Fruit fly (Drosophila melanogaster) whole organism, prepupa: ENCODE data around the gene CG8668.

Experiments used
- CG10669 ChIP-seq: fragments of 200-800 bp; sonication (Bioruptor generic); optimal IDR thresholded peaks from 3 replicates; lab custom pipeline; 2018; ENCODE audit warnings: missing biosample characterization, mild to moderate bottlenecking, missing genetic modification characterization, moderate library complexity
- CG11294 ChIP-seq: fragments of 200-800 bp; sonication (Bioruptor generic); IDR thresholded peaks from 2 replicates; pipeline ENCODE4 v1.3.6; 2022; ENCODE audit warnings: missing biosample characterization, missing genetic modification characterization
- CG11902 ChIP-seq: fragments of 200-800 bp; sonication (Bioruptor generic); optimal IDR thresholded peaks from 3 replicates; lab custom pipeline; 2016; ENCODE audit warnings: missing biosample characterization, missing genetic modification characterization
- CG15336 ChIP-seq: fragments of 200-800 bp; sonication (Bioruptor generic); IDR thresholded peaks from 2 replicates; pipeline ENCODE4 v1.3.6; 2022; ENCODE audit warnings: missing biosample characterization, missing genetic modification characterization
- CG1621 ChIP-seq: fragments of 200-800 bp; sonication (Bioruptor generic); optimal IDR thresholded peaks from 3 replicates; lab custom pipeline; 2018; ENCODE audit warnings: missing biosample characterization, mild to moderate bottlenecking, missing genetic modification characterization
- CG16779 ChIP-seq: fragments of 200-800 bp; sonication (Bioruptor generic); optimal IDR thresholded peaks from 3 replicates; lab custom pipeline; 2017; ENCODE audit warnings: missing biosample characterization, mild to moderate bottlenecking, missing genetic modification characterization
- CG3032 ChIP-seq: fragments of 200-800 bp; optimal IDR thresholded peaks from 2 replicates; lab custom pipeline; 2019; ENCODE audit warnings: missing biosample characterization, mild to moderate bottlenecking, missing genetic modification characterization, moderate library complexity
- CG31627 ChIP-seq: fragments of 200-800 bp; sonication (Bioruptor generic); optimal IDR thresholded peaks from 3 replicates; lab custom pipeline; 2016; ENCODE audit warnings: missing biosample characterization, missing genetic modification characterization
- CG32006 ChIP-seq: fragments of 200-800 bp; sonication (Bioruptor generic); optimal IDR thresholded peaks from 3 replicates; lab custom pipeline; 2017; ENCODE audit warnings: missing biosample characterization, mild to moderate bottlenecking, missing genetic modification characterization
- CG34406 ChIP-seq: fragments of 200-800 bp; sonication (Bioruptor generic); optimal IDR thresholded peaks from 3 replicates; lab custom pipeline; 2016; ENCODE audit warnings: missing biosample characterization, missing genetic modification characterization
- CG3919 ChIP-seq: fragments of 200-800 bp; sonication (Bioruptor generic); optimal IDR thresholded peaks from 3 replicates; lab custom pipeline; 2016; ENCODE audit warnings: missing biosample characterization, missing genetic modification characterization
- CG4318 ChIP-seq: fragments of 200-800 bp; sonication (Bioruptor generic); optimal IDR thresholded peaks from 3 replicates; lab custom pipeline; 2017; ENCODE audit warnings: missing biosample characterization, mild to moderate bottlenecking, missing genetic modification characterization
- CG6163 ChIP-seq: fragments of 200-800 bp; sonication (Bioruptor generic); IDR thresholded peaks from 3 replicates; pipeline ENCODE4 v1.3.6; 2022; ENCODE audit warnings: missing biosample characterization, missing genetic modification characterization
- CG6792 ChIP-seq: fragments of 200-800 bp; sonication (Bioruptor generic); optimal IDR thresholded peaks from 3 replicates; lab custom pipeline; 2016; ENCODE audit warnings: missing biosample characterization, missing genetic modification characterization
- CG6808 ChIP-seq: fragments of 200-800 bp; sonication (Bioruptor generic); optimal IDR thresholded peaks from 3 replicates; lab custom pipeline; 2017; ENCODE audit warnings: missing biosample characterization, missing genetic modification characterization, mild to moderate bottlenecking, moderate library complexity, missing genetic modification reagents
- CG6854 ChIP-seq: fragments of 200-800 bp; sonication (Bioruptor generic); optimal IDR thresholded peaks from 2 replicates; lab custom pipeline; 2017; ENCODE audit warnings: missing biosample characterization, mild to moderate bottlenecking, missing genetic modification characterization
- CG8119 ChIP-seq: fragments of 200-800 bp; sonication (Bioruptor generic); IDR thresholded peaks from 3 replicates; pipeline ENCODE4 v1.3.6; 2022; ENCODE audit warnings: missing biosample characterization, missing genetic modification characterization
- CG8319 ChIP-seq: fragments of 200-800 bp; sonication (Bioruptor generic); optimal IDR thresholded peaks from 3 replicates; lab custom pipeline; 2016; ENCODE audit warnings: missing biosample characterization, missing genetic modification characterization
- CG8632 ChIP-seq: fragments of 200-800 bp; sonication (Bioruptor generic); optimal IDR thresholded peaks from 3 replicates; lab custom pipeline; 2016; ENCODE audit warnings: missing biosample characterization, missing genetic modification characterization
- CG9139 ChIP-seq: fragments of 200-800 bp; sonication (Bioruptor generic); optimal IDR thresholded peaks from 3 replicates; lab custom pipeline; 2017; ENCODE audit warnings: missing biosample characterization, mild to moderate bottlenecking, missing genetic modification characterization
- Eip75B ChIP-seq: fragments of 200-800 bp; sonication (Bioruptor generic); optimal IDR thresholded peaks from 3 replicates; lab custom pipeline; 2016; ENCODE audit warnings: missing biosample characterization, missing genetic modification characterization
- Eip78C ChIP-seq: fragments of 200-800 bp; sonication (Bioruptor generic); peaks from one replicate; lab custom pipeline; 2016; ENCODE audit warnings: missing biosample characterization, missing genetic modification characterization
- Eip93F ChIP-seq: fragments of 200-800 bp; sonication (Bioruptor generic); optimal IDR thresholded peaks from 2 replicates; lab custom pipeline; 2016; ENCODE audit warnings: missing biosample characterization, mild to moderate bottlenecking, missing genetic modification characterization
- Ets21C ChIP-seq: fragments of 200-800 bp; sonication (Bioruptor generic); optimal IDR thresholded peaks from 3 replicates; lab custom pipeline; 2016; ENCODE audit warnings: missing biosample characterization, missing genetic modification characterization
- Ets96B ChIP-seq: fragments of 200-800 bp; optimal IDR thresholded peaks from 2 replicates; lab custom pipeline; 2019; ENCODE audit warnings: missing biosample characterization, mild to moderate bottlenecking, missing genetic modification characterization, moderate library complexity
- Gug ChIP-seq: fragments of 200-800 bp; sonication (Bioruptor generic); IDR thresholded peaks from 2 replicates; pipeline ENCODE4 v1.3.6; 2022; ENCODE audit warnings: missing biosample characterization, missing genetic modification characterization
- Hr39 ChIP-seq: fragments of 200-800 bp; sonication (Bioruptor generic); optimal IDR thresholded peaks from 2 replicates; lab custom pipeline; 2016; ENCODE audit warnings: missing biosample characterization, missing genetic modification characterization
- Hr4 ChIP-seq: fragments of 200-800 bp; sonication (Bioruptor generic); optimal IDR thresholded peaks from 3 replicates; lab custom pipeline; 2016; ENCODE audit warnings: missing biosample characterization, missing genetic modification characterization
- Met ChIP-seq: fragments of 200-800 bp; sonication (Bioruptor generic); optimal IDR thresholded peaks from 3 replicates; lab custom pipeline; 2016; ENCODE audit warnings: missing biosample characterization, missing genetic modification characterization
- OdsH ChIP-seq: fragments of 200-800 bp; sonication (Bioruptor generic); optimal IDR thresholded peaks from 3 replicates; lab custom pipeline; 2016; ENCODE audit warnings: missing biosample characterization, missing genetic modification characterization
- Smox ChIP-seq: fragments of 200-800 bp; sonication (Bioruptor generic); optimal IDR thresholded peaks from 3 replicates; lab custom pipeline; 2016; ENCODE audit warnings: missing biosample characterization, missing genetic modification characterization
- Sox102F ChIP-seq: fragments of 200-800 bp; sonication (Bioruptor generic); optimal IDR thresholded peaks from 2 replicates; lab custom pipeline; 2016; ENCODE audit warnings: missing biosample characterization, mild to moderate bottlenecking, missing genetic modification characterization
- Sox14 ChIP-seq: fragments of 200-800 bp; sonication (Bioruptor generic); optimal IDR thresholded peaks from 3 replicates; lab custom pipeline; 2016; ENCODE audit warnings: missing biosample characterization, missing genetic modification characterization
- Sox15 ChIP-seq: fragments of 200-800 bp; sonication (Bioruptor generic); optimal IDR thresholded peaks from 3 replicates; lab custom pipeline; 2016; ENCODE audit warnings: missing biosample characterization, missing genetic modification characterization
- achi ChIP-seq: fragments of 200-800 bp; sonication (Bioruptor generic); optimal IDR thresholded peaks from 3 replicates; lab custom pipeline; 2016; ENCODE audit warnings: missing biosample characterization, missing genetic modification characterization
- acj6 ChIP-seq: fragments of 200-800 bp; sonication (Bioruptor generic); optimal IDR thresholded peaks from 3 replicates; lab custom pipeline; 2016; ENCODE audit warnings: missing biosample characterization, missing genetic modification characterization
- cyc ChIP-seq: fragments of 200-800 bp; sonication (Bioruptor generic); optimal IDR thresholded peaks from 3 replicates; lab custom pipeline; 2016; ENCODE audit warnings: missing biosample characterization, missing genetic modification characterization
- dac ChIP-seq: fragments of 200-800 bp; sonication (Bioruptor generic); optimal IDR thresholded peaks from 2 replicates; lab custom pipeline; 2017; ENCODE audit warnings: missing biosample characterization, mild to moderate bottlenecking, missing genetic modification characterization
- dsx ChIP-seq: fragments of 200-800 bp; optimal IDR thresholded peaks from 3 replicates; lab custom pipeline; 2019; ENCODE audit warnings: missing biosample characterization, mild to moderate bottlenecking, missing genetic modification characterization, moderate library complexity; ENCODE audit not compliant: poor library complexity, severe bottlenecking
- eg ChIP-seq: fragments of 200-800 bp; sonication (Bioruptor generic); IDR thresholded peaks from 3 replicates; pipeline ENCODE4 v1.3.6; 2022; ENCODE audit warnings: missing biosample characterization, missing genetic modification characterization
- esn ChIP-seq: fragments of 200-800 bp; sonication (Bioruptor generic); optimal IDR thresholded peaks from 2 replicates; lab custom pipeline; 2016; ENCODE audit warnings: missing biosample characterization, mild to moderate bottlenecking, missing genetic modification characterization, moderate library complexity
- fd59A ChIP-seq: fragments of 200-800 bp; sonication (Bioruptor generic); optimal IDR thresholded peaks from 2 replicates; lab custom pipeline; 2017; ENCODE audit warnings: missing biosample characterization, mild to moderate bottlenecking, missing genetic modification characterization, missing genetic modification reagents
- fd85E ChIP-seq: fragments of 200-800 bp; sonication (Bioruptor generic); optimal IDR thresholded peaks from 3 replicates; lab custom pipeline; 2016; ENCODE audit warnings: missing biosample characterization, missing genetic modification characterization
- lz ChIP-seq: fragments of 200-800 bp; sonication (Bioruptor generic); optimal IDR thresholded peaks from 3 replicates; lab custom pipeline; 2016; ENCODE audit warnings: missing biosample characterization, missing genetic modification characterization
- net ChIP-seq: fragments of 200-800 bp; sonication (Bioruptor generic); optimal IDR thresholded peaks from 3 replicates; lab custom pipeline; 2016; ENCODE audit warnings: missing biosample characterization, missing genetic modification characterization
- pdm3 ChIP-seq: fragments of 200-800 bp; sonication (Bioruptor generic); optimal IDR thresholded peaks from 3 replicates; lab custom pipeline; 2016; ENCODE audit warnings: missing biosample characterization, missing genetic modification characterization
- spab ChIP-seq: fragments of 200-800 bp; sonication (Bioruptor generic); optimal IDR thresholded peaks from 2 replicates; lab custom pipeline; 2017; ENCODE audit warnings: missing biosample characterization, mild to moderate bottlenecking, missing genetic modification characterization, missing genetic modification reagents
- ss ChIP-seq, 2 experiments: fragments of 200-800 bp; sonication (Bioruptor generic); optimal IDR thresholded peaks; 2 replicates in 1 of 2; 3 replicates in 1 of 2; lab custom pipeline; 2017 to 2018; ENCODE audit warnings: mild to moderate bottlenecking in 2 of 2, missing biosample characterization in 2 of 2, missing genetic modification characterization in 2 of 2, moderate library complexity in 1 of 2
- svp ChIP-seq: fragments of 200-800 bp; sonication (Bioruptor generic); peaks from one replicate; lab custom pipeline; 2016; ENCODE audit warnings: missing biosample characterization, missing genetic modification characterization
- topi ChIP-seq: fragments of 200-800 bp; sonication (Bioruptor generic); optimal IDR thresholded peaks from 3 replicates; lab custom pipeline; 2016; ENCODE audit warnings: missing biosample characterization, missing genetic modification characterization
- vri ChIP-seq: fragments of 200-800 bp; sonication (Bioruptor generic); optimal IDR thresholded peaks from 3 replicates; lab custom pipeline; 2016; ENCODE audit warnings: missing biosample characterization, mild to moderate bottlenecking, missing genetic modification characterization

CG8668 gene

DNA sequence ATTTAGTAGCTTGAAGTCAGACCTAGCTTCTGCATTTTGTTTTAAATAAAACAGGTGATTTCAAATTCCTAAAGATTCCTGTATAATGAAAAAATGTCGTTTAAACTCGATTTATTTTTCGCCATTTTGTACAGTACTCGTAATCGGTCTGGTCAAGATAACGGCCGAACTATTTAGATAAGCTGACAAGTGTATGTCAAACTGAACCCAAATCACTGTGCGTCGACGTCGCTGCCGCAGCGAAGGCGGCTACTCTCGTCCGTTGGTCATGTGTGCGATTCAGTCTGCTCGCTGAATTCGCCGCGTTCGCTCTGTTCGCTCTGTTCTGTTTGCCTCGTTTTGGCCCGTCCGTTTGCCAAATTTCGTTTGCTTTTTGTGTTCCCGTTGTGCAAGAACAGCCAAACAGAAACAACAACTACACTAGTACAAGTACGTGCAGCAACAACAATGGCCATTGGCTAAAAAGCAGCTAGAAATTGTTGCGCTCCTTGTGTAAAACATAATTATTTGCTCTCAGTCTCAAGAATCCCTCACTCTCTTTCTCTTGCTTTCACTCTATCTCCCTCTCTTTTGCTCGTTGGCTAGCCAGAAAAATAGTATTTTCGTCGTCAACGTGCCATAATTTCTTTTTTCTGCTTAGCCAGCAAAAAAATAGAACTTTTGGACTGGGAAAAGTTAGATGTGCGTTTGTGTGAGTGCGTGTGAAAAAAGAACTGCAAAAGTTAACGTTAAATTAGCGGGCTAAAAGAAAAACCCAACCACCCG lies 38.6 kb upstream of the CG8668 start:
- no peak for TF ChIP-seq spab
- TF ChIP-seq OdsH (GFP tag; lab: Kevin White, UChicago), result peak; percentile 15
- TF ChIP-seq Eip93F (GFP tag; lab: Kevin White, UChicago), result no peak
- peak; percentile 55; the same call in 2 of the 3 replicates for TF ChIP-seq CG6163 (GFP tag; lab: Robert Waterston, UW)
- no peak; the same call in 2 of the 3 replicates for TF ChIP-seq CG8119
- peak; percentile 33; the same call in 1 of the 3 replicates for TF ChIP-seq eg (GFP tag; lab: Robert Waterston, UW)
- peak; percentile 29 for TF ChIP-seq CG31627 (GFP tag; lab: Kevin White, UChicago)
- no peak for TF ChIP-seq CG1621 (tag; lab: Kevin White, UChicago)
- peak; percentile 1 for TF ChIP-seq Sox14 (GFP tag; lab: Kevin White, UChicago)
- TF ChIP-seq CG8632, result peak; percentile 17
- TF ChIP-seq vri, result peak; percentile 49
- TF ChIP-seq CG34406 (GFP tag; lab: Kevin White, UChicago), result peak; percentile 29
- no peak for TF ChIP-seq CG9139 (GFP tag; lab: Kevin White, UChicago)
- no peak for TF ChIP-seq dsx
- TF ChIP-seq acj6, result peak; percentile 22
- peak; percentile 30 for TF ChIP-seq achi (GFP tag; lab: Kevin White, UChicago)
- peak; percentile 55 for TF ChIP-seq esn
- TF ChIP-seq CG16779 (tag; lab: Kevin White, UChicago), result no peak
- no peak for TF ChIP-seq CG8319
- peak; percentile 26 for TF ChIP-seq pdm3 (GFP tag; lab: Kevin White, UChicago)
- TF ChIP-seq CG6808, result no peak
- no peak for TF ChIP-seq CG3032 (tag; lab: Kevin White, UChicago)
- peak; percentile 14 for TF ChIP-seq Hr39 (GFP tag; lab: Kevin White, UChicago)
- TF ChIP-seq dac (GFP tag; lab: Kevin White, UChicago), result no peak
- TF ChIP-seq CG6854 (GFP tag; lab: Kevin White, UChicago), result no peak
- TF ChIP-seq CG15336 (GFP tag; lab: Robert Waterston, UW), result 0 out of 2 replicates have a peak, but pooled peaks have one; percentile 14
- peak; percentile 62 for TF ChIP-seq CG32006 (GFP tag; lab: Kevin White, UChicago)
- no peak for TF ChIP-seq CG10669 (GFP tag; lab: Kevin White, UChicago)
- TF ChIP-seq ss (GFP tag; optimal IDR thresholded peaks at IDR 0.05; lab: Kevin White, UChicago), result no peak
- TF ChIP-seq Ets21C (GFP tag; lab: Kevin White, UChicago), result no peak
- TF ChIP-seq Met (GFP tag; lab: Kevin White, UChicago), result peak; percentile 13
- no peak for TF ChIP-seq fd59A (GFP tag; lab: Kevin White, UChicago)
- TF ChIP-seq Sox102F (GFP tag; lab: Kevin White, UChicago), result peak; percentile 44
- peak; percentile 31 for TF ChIP-seq CG3919
- peak; percentile 67 for TF ChIP-seq Eip78C
- no peak for TF ChIP-seq Gug (GFP tag; lab: Robert Waterston, UW)
- TF ChIP-seq Ets96B (tag; lab: Kevin White, UChicago), result no peak
- TF ChIP-seq cyc (GFP tag; lab: Kevin White, UChicago), result no peak
- peak; percentile 38 for TF ChIP-seq Eip75B (GFP tag; lab: Kevin White, UChicago)
- peak; percentile 4 for TF ChIP-seq CG4318
- TF ChIP-seq topi (GFP tag; lab: Kevin White, UChicago), result peak; percentile 29
- TF ChIP-seq net (GFP tag; lab: Kevin White, UChicago), result peak; percentile 31
- TF ChIP-seq CG6792 (GFP tag; lab: Kevin White, UChicago), result no peak
- TF ChIP-seq Smox, result peak; percentile 24
- no peak for TF ChIP-seq CG11902 (GFP tag; lab: Kevin White, UChicago)
- TF ChIP-seq svp (GFP tag; lab: Kevin White, UChicago), result peak; percentile 77
- peak; percentile 54 for TF ChIP-seq Hr4 (GFP tag; lab: Kevin White, UChicago)
- TF ChIP-seq CG11294 (GFP tag; lab: Robert Waterston, UW), result no peak
- TF ChIP-seq fd85E (GFP tag; lab: Kevin White, UChicago), result no peak
- TF ChIP-seq Sox15 (GFP tag; lab: Kevin White, UChicago), result no peak
- TF ChIP-seq lz (GFP tag; lab: Kevin White, UChicago), result peak; percentile 20
